Fruit fly (Drosophila melanogaster) S2 (cell line): ENCODE measurements around the gene CG7322.

ENCODE experiments used
- CG8478 ChIP-seq: fragments of >200 bp; optimal IDR thresholded peaks from 2 replicates; lab custom pipeline; 2018
- CTCF ChIP-seq, 2 experiments: fragments of >200 bp; optimal IDR thresholded peaks; 2 replicates each; lab custom pipeline; 2018

dm6 chrX:18864483-18865358 lies 7.2 kb upstream of the CG7322 start:
- TF ChIP-seq CG8478 (lab: Kevin White, UChicago): no peak
- TF ChIP-seq CTCF (optimal IDR thresholded peaks at IDR 0.05; lab: Kevin White, UChicago): no peak
